Worm (Caenorhabditis elegans): ENCODE measurements around the gene fic-1.

Gene fic-1

ce11 chrIV:10935336-10935735 is 1.9 kb upstream of the fic-1 start (continued):
- TF ChIP-seq attf-4 (tag; optimal IDR thresholded peaks at IDR 0.05) (peak; percentile 62), mdl-1 (tag; optimal IDR thresholded peaks at IDR 0.05) (peak; percentile 52 to 88), ceh-62 (tag; optimal IDR thresholded peaks at IDR 0.05) (no peak), cey-2 (tag; optimal IDR thresholded peaks at IDR 0.05; ENCODE audit: borderline replicate concordance, insufficient read depth) (no peak), unc-130 (GFP tag; optimal IDR thresholded peaks at IDR 0.05) (no peak), snpc-4 (tag; optimal IDR thresholded peaks at IDR 0.05) (no peak), egl-27 (tag; optimal IDR thresholded peaks at IDR 0.05) (no peak), skn-1 (tag; optimal IDR thresholded peaks at IDR 0.05) (peak; percentile 9), Y75B8A.6 (GFP tag; IDR thresholded peaks at IDR 0.05) (no peak), duxl-1 (tag; optimal IDR thresholded peaks at IDR 0.05; ENCODE audit: poor library complexity) (no peak), spr-1 (tag; optimal IDR thresholded peaks at IDR 0.05) (no peak), nhr-28 (tag; optimal IDR thresholded peaks at IDR 0.05) (peak; percentile 55), lin-15B (tag; optimal IDR thresholded peaks at IDR 0.05) (no peak), zip-11 (GFP tag; IDR thresholded peaks at IDR 0.05) (no peak), nhr-76 (tag; optimal IDR thresholded peaks at IDR 0.05) (no peak), nhr-111 (GFP tag; optimal IDR thresholded peaks at IDR 0.05) (no peak), zip-2 (tag; optimal IDR thresholded peaks at IDR 0.05) (no peak), daf-16 (GFP tag; optimal IDR thresholded peaks at IDR 0.05) (peak in 1 of 2 experiments; percentile 50), daf-16 (tag; optimal IDR thresholded peaks at IDR 0.05) (peak; percentile 67), F49E8.2 (tag; optimal IDR thresholded peaks at IDR 0.05; ENCODE audit: borderline replicate concordance) (no peak), nhr-42 (GFP tag; IDR thresholded peaks at IDR 0.05) (no peak), set-16 (GFP tag; IDR thresholded peaks at IDR 0.05) (peak; percentile 49), lin-13 (GFP tag; optimal IDR thresholded peaks at IDR 0.05) (peak; percentile 58), ctbp-1 (GFP tag; IDR thresholded peaks at IDR 0.05) (peak; percentile 80), Y48G9A.11 (GFP tag; IDR thresholded peaks at IDR 0.05) (no peak), ztf-7 (tag; optimal IDR thresholded peaks at IDR 0.05) (no peak), gei-8 (GFP tag; optimal IDR thresholded peaks at IDR 0.05) (peak; percentile 4), nhr-6 (tag; optimal IDR thresholded peaks at IDR 0.05) (peak; percentile 67), dmd-9 (GFP tag; IDR thresholded peaks at IDR 0.05) (no peak), nhr-102 (tag; optimal IDR thresholded peaks at IDR 0.05) (peak; percentile 43), nhr-77 (tag; optimal IDR thresholded peaks at IDR 0.05) (peak; percentile 75), php-3 (GFP tag; IDR thresholded peaks at IDR 0.05) (peak; percentile 44; the same call in 1 of the 2 replicates), hlh-11 (tag; optimal IDR thresholded peaks at IDR 0.05) (peak; percentile 99), tag-97 (GFP tag; IDR thresholded peaks at IDR 0.05) (no peak), mdt-29 (GFP tag; IDR thresholded peaks at IDR 0.05) (peak; percentile 80), F10B5.3 (tag; optimal IDR thresholded peaks at IDR 0.05) (no peak), mep-1 (tag; optimal IDR thresholded peaks at IDR 0.05) (peak; percentile 90), sdz-12 (GFP tag; optimal IDR thresholded peaks at IDR 0.05) (no peak), ztf-11 (tag; optimal IDR thresholded peaks at IDR 0.05) (no peak), snpc-1.2 (GFP tag; IDR thresholded peaks at IDR 0.05) (peak; percentile 33; the same call in 1 of the 2 replicates), dve-1 (tag; optimal IDR thresholded peaks at IDR 0.05; ENCODE audit: insufficient read depth) (peak; percentile 79), madf-9 (GFP tag; conservative IDR thresholded peaks at IDR 0.05) (peak; percentile 57; the same call in 1 of the 2 replicates), nhr-48 (tag; optimal IDR thresholded peaks at IDR 0.05) (peak; percentile 81), ceh-28 (tag; optimal IDR thresholded peaks at IDR 0.05) (peak; percentile 59), madf-5 (GFP tag; IDR thresholded peaks at IDR 0.05) (no peak), fos-1 (tag; optimal IDR thresholded peaks at IDR 0.05) (no peak), ceh-20 (GFP tag; IDR thresholded peaks at IDR 0.05) (peak; percentile 91), lin-29 (GFP tag; IDR thresholded peaks at IDR 0.05) (no peak), unc-62 (GFP tag; optimal IDR thresholded peaks at IDR 0.05 in 1 of 2) (peak in 1 of 2 experiments; percentile 98), unc-62 (tag; optimal IDR thresholded peaks at IDR 0.05) (no peak), ZK337.2 (GFP tag; IDR thresholded peaks at IDR 0.05) (no peak), zfp-2 (tag; optimal IDR thresholded peaks at IDR 0.05) (no peak), ZK546.5 (tag; optimal IDR thresholded peaks at IDR 0.05) (no peak)

Measured in whole organism, L4 larva.